Fruit fly (Drosophila melanogaster) whole organism, embryonic: Measurements from ENCODE around the gene timeout.
A peak's percentile ranks its signal among the peaks of the same experiment; 100 is the strongest.

Experiments used
- Aef1 ChIP-seq: fragments of 200-800 bp; sonication (Bioruptor generic); IDR thresholded peaks from 3 replicates; pipeline ENCODE4 v1.3.6; 2022; ENCODE audit warnings: missing biosample characterization, missing genetic modification characterization
- Atf3 ChIP-seq: fragments of 200-800 bp; sonication (Bioruptor generic); optimal IDR thresholded peaks from 3 replicates; lab custom pipeline; 2016; ENCODE audit warnings: missing biosample characterization, missing genetic modification characterization
- BEAF-32 ChIP-seq: fragments of 200-800 bp; sonication (Bioruptor generic); optimal IDR thresholded peaks from 3 replicates; lab custom pipeline; 2017; ENCODE audit warnings: missing biosample characterization, missing genetic modification characterization, mild to moderate bottlenecking, moderate library complexity, missing genetic modification reagents
- CG12071 ChIP-seq: fragments of 200-800 bp; sonication (Bioruptor generic); optimal IDR thresholded peaks from 3 replicates; lab custom pipeline; 2018; ENCODE audit warnings: missing biosample characterization, mild to moderate bottlenecking, missing genetic modification characterization
- CG15601 ChIP-seq: fragments of 200-800 bp; sonication (Bioruptor generic); optimal IDR thresholded peaks from 3 replicates; lab custom pipeline; 2019; ENCODE audit warnings: missing biosample characterization, mild to moderate bottlenecking, missing genetic modification characterization, moderate library complexity
- CG16813 ChIP-seq: fragments of 200-800 bp; sonication (Bioruptor generic); IDR thresholded peaks from 3 replicates; pipeline ENCODE4 v1.3.6; 2022; ENCODE audit warnings: missing biosample characterization, missing genetic modification characterization; ENCODE audit not compliant: partially characterized antibody
- CG17385 ChIP-seq: fragments of 200-800 bp; sonication (Bioruptor generic); optimal IDR thresholded peaks from 3 replicates; lab custom pipeline; 2018; ENCODE audit warnings: missing biosample characterization, mild to moderate bottlenecking, missing genetic modification characterization
- CG17612 ChIP-seq: fragments of 200-800 bp; sonication (Bioruptor generic); IDR thresholded peaks from 2 replicates; pipeline ENCODE4 v1.3.6; 2022; ENCODE audit warnings: missing biosample characterization, missing genetic modification characterization
- CG2129 ChIP-seq: fragments of 200-800 bp; sonication (Bioruptor generic); IDR thresholded peaks from 2 replicates; pipeline ENCODE4 v1.3.6; 2022; ENCODE audit warnings: missing biosample characterization, missing genetic modification characterization; ENCODE audit not compliant: partially characterized antibody
- CG32532 ChIP-seq: fragments of 200-800 bp; sonication (Bioruptor generic); IDR thresholded peaks from 2 replicates; pipeline ENCODE4 v1.3.6; 2022; ENCODE audit warnings: missing biosample characterization, missing genetic modification characterization
- CG6683 ChIP-seq: fragments of 200-800 bp; sonication (Bioruptor generic); optimal IDR thresholded peaks from 2 replicates; lab custom pipeline; 2017; ENCODE audit warnings: missing biosample characterization, mild to moderate bottlenecking, missing genetic modification characterization, missing genetic modification reagents
- CG8290 ChIP-seq, 3 experiments: fragments of 200-800 bp; sonication (Bioruptor generic); optimal IDR thresholded peaks; 2 replicates each; lab custom pipeline; 2016 to 2019; ENCODE audit warnings: missing biosample characterization in 3 of 3, missing genetic modification characterization in 3 of 3, mild to moderate bottlenecking in 2 of 3, moderate library complexity in 1 of 3
- CG8478 ChIP-seq: fragments of >200 bp; optimal IDR thresholded peaks from 2 replicates; lab custom pipeline; 2018
- CG8924 ChIP-seq: fragments of 200-800 bp; optimal IDR thresholded peaks from 3 replicates; lab custom pipeline; 2019; ENCODE audit warnings: missing biosample characterization, mild to moderate bottlenecking, missing genetic modification characterization, moderate library complexity
- CG9215 ChIP-seq: fragments of 200-800 bp; sonication (Bioruptor generic); IDR thresholded peaks from 2 replicates; pipeline ENCODE4 v1.3.6; 2022; ENCODE audit warnings: missing biosample characterization, missing genetic modification characterization
- CG9932 ChIP-seq: fragments of 200-800 bp; sonication (Bioruptor generic); IDR thresholded peaks from 2 replicates; pipeline ENCODE4 v1.3.6; 2022; ENCODE audit warnings: missing biosample characterization, missing genetic modification characterization
- Camta ChIP-seq: fragments of 200-800 bp; sonication (Bioruptor generic); optimal IDR thresholded peaks from 2 replicates; lab custom pipeline; 2016; ENCODE audit warnings: missing biosample characterization, missing genetic modification characterization
- CoRest ChIP-seq: fragments of 200-800 bp; sonication (Bioruptor generic); optimal IDR thresholded peaks from 3 replicates; lab custom pipeline; 2018; ENCODE audit warnings: missing biosample characterization, mild to moderate bottlenecking, missing genetic modification characterization, moderate library complexity
- D ChIP-seq, 2 experiments: fragments of 200-800 bp in 1 of 2; fragments of >200 bp in 1 of 2; sonication (Bioruptor generic) in 1 of 2; optimal IDR thresholded peaks; 2 replicates in 1 of 2; 3 replicates in 1 of 2; lab custom pipeline; 2017; ENCODE audit warnings: mild to moderate bottlenecking in 1 of 2, missing biosample characterization in 1 of 2, missing genetic modification characterization in 1 of 2, missing genetic modification reagents in 1 of 2
- H15 ChIP-seq: fragments of 200-800 bp; sonication (Bioruptor generic); IDR thresholded peaks from 3 replicates; pipeline ENCODE4 v1.3.6; 2022; ENCODE audit warnings: missing biosample characterization, missing genetic modification characterization
- HHEX ChIP-seq: fragments of 200-800 bp; sonication (Bioruptor generic); optimal IDR thresholded peaks from 3 replicates; lab custom pipeline; 2017; ENCODE audit warnings: missing biosample characterization, mild to moderate bottlenecking, missing genetic modification characterization, missing genetic modification reagents
- Hand ChIP-seq: fragments of 200-800 bp; sonication (Bioruptor generic); optimal IDR thresholded peaks from 2 replicates; lab custom pipeline; 2017; ENCODE audit warnings: mild to moderate bottlenecking, missing biosample characterization, missing genetic modification reagents, missing genetic modification characterization
- Kr ChIP-seq: fragments of 200-800 bp; sonication (Bioruptor generic); optimal IDR thresholded peaks from 2 replicates; lab custom pipeline; 2017; ENCODE audit warnings: missing biosample characterization, mild to moderate bottlenecking, missing genetic modification characterization
- MESR4 ChIP-seq: fragments of 200-800 bp; sonication (Bioruptor generic); optimal IDR thresholded peaks from 2 replicates; lab custom pipeline; 2018; ENCODE audit warnings: missing biosample characterization, mild to moderate bottlenecking, missing genetic modification characterization, moderate library complexity
- Mes4 ChIP-seq: fragments of 200-800 bp; sonication (Bioruptor generic); optimal IDR thresholded peaks from 2 replicates; lab custom pipeline; 2016; ENCODE audit warnings: missing biosample characterization, missing genetic modification characterization
- Nf-YC ChIP-seq: fragments of 200-800 bp; optimal IDR thresholded peaks from 3 replicates; lab custom pipeline; 2019; ENCODE audit warnings: missing biosample characterization, mild to moderate bottlenecking, missing genetic modification characterization, moderate library complexity
- Pdp1 ChIP-seq, 2 experiments: fragments of 200-800 bp; sonication (Bioruptor generic); optimal IDR thresholded peaks; 3 replicates each; lab custom pipeline; 2016; ENCODE audit warnings: missing biosample characterization in 2 of 2, missing genetic modification characterization in 2 of 2, mild to moderate bottlenecking in 1 of 2, moderate library complexity in 1 of 2
- Sox102F ChIP-seq: fragments of 200-800 bp; sonication (Bioruptor generic); optimal IDR thresholded peaks from 2 replicates; lab custom pipeline; 2018; ENCODE audit warnings: missing biosample characterization, mild to moderate bottlenecking, missing genetic modification characterization, moderate library complexity
- aop ChIP-seq: fragments of 200-800 bp; sonication (Bioruptor generic); IDR thresholded peaks from 2 replicates; pipeline ENCODE4 v1.3.6; 2022; ENCODE audit warnings: missing biosample characterization, missing genetic modification characterization
- cg ChIP-seq: fragments of 200-800 bp; sonication (Bioruptor generic); optimal IDR thresholded peaks from 3 replicates; lab custom pipeline; 2019; ENCODE audit warnings: missing biosample characterization, mild to moderate bottlenecking, missing genetic modification characterization, moderate library complexity
- crol ChIP-seq: fragments of 200-800 bp; sonication (Bioruptor generic); IDR thresholded peaks from 2 replicates; pipeline ENCODE4 v1.3.6; 2022; ENCODE audit warnings: missing biosample characterization, missing genetic modification characterization
- dysf ChIP-seq: fragments of 200-800 bp; sonication (Bioruptor generic); IDR thresholded peaks from 3 replicates; pipeline ENCODE4 v1.3.6; 2022; ENCODE audit warnings: missing biosample characterization, missing genetic modification characterization
- fd96Cb ChIP-seq: fragments of 200-800 bp; sonication (Bioruptor generic); optimal IDR thresholded peaks from 2 replicates; lab custom pipeline; 2018; ENCODE audit warnings: missing biosample characterization, mild to moderate bottlenecking, missing genetic modification characterization, moderate library complexity
- fu2 ChIP-seq: fragments of 200-800 bp; sonication (Bioruptor generic); optimal IDR thresholded peaks from 2 replicates; lab custom pipeline; 2016; ENCODE audit warnings: missing biosample characterization, missing genetic modification characterization
- her ChIP-seq: fragments of 200-800 bp; sonication (Bioruptor generic); optimal IDR thresholded peaks from 2 replicates; lab custom pipeline; 2016; ENCODE audit warnings: missing biosample characterization, missing genetic modification characterization
- inv ChIP-seq: fragments of 200-800 bp; sonication (Bioruptor generic); IDR thresholded peaks from 2 replicates; pipeline ENCODE4 v1.3.6; 2022; ENCODE audit warnings: missing biosample characterization, missing genetic modification characterization; ENCODE audit not compliant: partially characterized antibody
- mirr ChIP-seq: fragments of 200-800 bp; sonication (Bioruptor generic); optimal IDR thresholded peaks from 3 replicates; lab custom pipeline; 2018; ENCODE audit warnings: missing biosample characterization, mild to moderate bottlenecking, missing genetic modification characterization
- nmo ChIP-seq: fragments of 200-800 bp; sonication (Bioruptor generic); optimal IDR thresholded peaks from 2 replicates; lab custom pipeline; 2018; ENCODE audit warnings: missing biosample characterization, mild to moderate bottlenecking, missing genetic modification characterization, moderate library complexity
- oc ChIP-seq: fragments of 200-800 bp; sonication (Bioruptor generic); optimal IDR thresholded peaks from 2 replicates; lab custom pipeline; 2018; ENCODE audit warnings: missing biosample characterization, mild to moderate bottlenecking, missing genetic modification characterization, moderate library complexity
- pros ChIP-seq: fragments of 200-800 bp; sonication (Bioruptor generic); optimal IDR thresholded peaks from 3 replicates; lab custom pipeline; 2019; ENCODE audit warnings: missing biosample characterization, mild to moderate bottlenecking, missing genetic modification characterization, moderate library complexity
- pum ChIP-seq: fragments of 200-800 bp; sonication (Bioruptor generic); optimal IDR thresholded peaks from 2 replicates; lab custom pipeline; 2016; ENCODE audit warnings: missing biosample characterization, missing genetic modification characterization
- row ChIP-seq: fragments of 200-800 bp; sonication (Bioruptor generic); IDR thresholded peaks from 3 replicates; pipeline ENCODE4 v1.3.6; 2022; ENCODE audit warnings: missing biosample characterization, missing genetic modification characterization
- sens ChIP-seq: fragments of 200-800 bp; sonication (Bioruptor generic); peaks from one replicate; lab custom pipeline; 2016; ENCODE audit warnings: missing biosample characterization, missing genetic modification characterization
- seq ChIP-seq: fragments of 200-800 bp; sonication (Bioruptor generic); IDR thresholded peaks from 2 replicates; pipeline ENCODE4 v1.3.6; 2022; ENCODE audit warnings: missing biosample characterization, missing genetic modification characterization
- tll ChIP-seq, 2 experiments: fragments of 200-800 bp in 1 of 2; fragments of >200 bp in 1 of 2; sonication (Bioruptor generic) in 1 of 2; optimal IDR thresholded peaks; 2 replicates each; lab custom pipeline; 2017 to 2019; ENCODE audit warnings: missing biosample characterization in 2 of 2, missing genetic modification characterization in 2 of 2, mild to moderate bottlenecking in 1 of 2, moderate library complexity in 1 of 2

timeout gene

dm6 chr3R:13063746-13064592 lies 24.5 kb upstream of the timeout start (continued):
- TF ChIP-seq CG15601 (tag; lab: Kevin White, UChicago) = no peak

dm6 chr3R:13065180-13065757 lies 23.2 kb upstream of the timeout start:
- TF ChIP-seq Kr (GFP tag; lab: Kevin White, UChicago) (no peak), D (optimal IDR thresholded peaks at IDR 0.05; lab: Kevin White, UChicago) (peak; percentile 69), D (GFP tag; optimal IDR thresholded peaks at IDR 0.05; lab: Kevin White, UChicago) (no peak), row (peak; percentile 71), Camta (GFP tag; lab: Kevin White, UChicago) (no peak), nmo (GFP tag; lab: Kevin White, UChicago) (no peak), aop (GFP tag; lab: Robert Waterston, UW) (no peak), seq (GFP tag; lab: Robert Waterston, UW) (peak; percentile 30; the same call in 1 of the 2 replicates), Atf3 (no peak), CG17385 (GFP tag; lab: Kevin White, UChicago) (peak; percentile 29), MESR4 (GFP tag; lab: Kevin White, UChicago) (no peak), H15 (no peak), inv (GFP tag; lab: Robert Waterston, UW) (no peak), fu2 (GFP tag; lab: Kevin White, UChicago) (no peak), Sox102F (GFP tag; lab: Kevin White, UChicago) (no peak), dysf (GFP tag; lab: Robert Waterston, UW) (no peak), BEAF-32 (GFP tag; lab: Kevin White, UChicago) (no peak), CoRest (tag; lab: Kevin White, UChicago) (peak; percentile 25), CG2129 (GFP tag; lab: Robert Waterston, UW) (no peak), pum (GFP tag; lab: Kevin White, UChicago) (no peak), Hand (GFP tag; lab: Kevin White, UChicago) (no peak), fd96Cb (tag; lab: Kevin White, UChicago) (no peak), sens (GFP tag; lab: Kevin White, UChicago) (no peak), CG9932 (GFP tag; lab: Robert Waterston, UW) (no peak), her (GFP tag; lab: Kevin White, UChicago) (no peak), pros (GFP tag; lab: Kevin White, UChicago) (peak; percentile 10), mirr (GFP tag; lab: Kevin White, UChicago) (no peak), Nf-YC (tag; lab: Kevin White, UChicago) (peak; percentile 92), CG32532 (GFP tag; lab: Robert Waterston, UW) (no peak), cg (GFP tag; lab: Kevin White, UChicago) (peak; percentile 95), CG16813 (GFP tag; lab: Robert Waterston, UW) (no peak), Aef1 (GFP tag; lab: Robert Waterston, UW) (no peak), CG8924 (tag; lab: Kevin White, UChicago) (no peak), oc (tag; lab: Kevin White, UChicago) (peak; percentile 43), crol (GFP tag; lab: Robert Waterston, UW) (peak; percentile 37; the same call in 1 of the 2 replicates), HHEX (no peak), CG8290 (GFP tag; optimal IDR thresholded peaks at IDR 0.05; lab: Kevin White, UChicago) (no peak), CG8290 (tag; optimal IDR thresholded peaks at IDR 0.05; lab: Kevin White, UChicago) (no peak), CG9215 (GFP tag; lab: Robert Waterston, UW) (no peak), CG8478 (lab: Kevin White, UChicago) (peak; percentile 71), tll (GFP tag; optimal IDR thresholded peaks at IDR 0.05; lab: Kevin White, UChicago) (peak in 1 of 2 experiments; percentile 52), CG17612 (GFP tag; lab: Robert Waterston, UW) (no peak), CG12071 (GFP tag; lab: Kevin White, UChicago) (no peak), CG6683 (GFP tag; lab: Kevin White, UChicago) (no peak), Pdp1 (GFP tag; optimal IDR thresholded peaks at IDR 0.05; lab: Kevin White, UChicago) (no peak), Mes4 (no peak)
